Worm (Caenorhabditis elegans): ENCODE results near the gene nlp-34.

nlp-34 gene

DNA sequence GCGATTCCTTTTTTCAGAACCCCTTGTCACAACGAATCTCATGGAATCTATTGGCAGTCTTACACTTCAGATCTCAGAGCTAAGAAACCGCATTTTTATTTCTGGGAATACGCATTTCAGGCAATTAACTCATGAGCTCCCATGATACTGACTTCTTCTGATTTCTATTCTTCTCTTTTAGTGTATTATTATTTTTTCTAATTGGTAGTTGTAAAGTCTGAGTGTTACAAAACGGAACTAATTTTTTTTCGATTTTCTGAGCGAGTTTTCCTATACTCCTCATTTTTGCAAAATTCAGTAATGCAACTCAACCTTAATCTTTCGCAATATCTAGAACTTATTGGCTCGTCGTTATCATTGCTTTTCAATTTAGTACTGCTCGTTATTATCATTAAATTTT, 4.6 kb downstream of the nlp-34 start, which contains the start of gene str-82:
str-82 (plus strand) TSS at position 301 of the 400 bp plus-strand sequence.
- TF ChIP-seq mls-2 (tag; optimal IDR thresholded peaks at IDR 0.05) (no peak), cnd-1 (tag; optimal IDR thresholded peaks at IDR 0.05) (no peak), elt-1 (tag; optimal IDR thresholded peaks at IDR 0.05; ENCODE audit: borderline replicate concordance, insufficient read depth) (no peak)

DNA sequence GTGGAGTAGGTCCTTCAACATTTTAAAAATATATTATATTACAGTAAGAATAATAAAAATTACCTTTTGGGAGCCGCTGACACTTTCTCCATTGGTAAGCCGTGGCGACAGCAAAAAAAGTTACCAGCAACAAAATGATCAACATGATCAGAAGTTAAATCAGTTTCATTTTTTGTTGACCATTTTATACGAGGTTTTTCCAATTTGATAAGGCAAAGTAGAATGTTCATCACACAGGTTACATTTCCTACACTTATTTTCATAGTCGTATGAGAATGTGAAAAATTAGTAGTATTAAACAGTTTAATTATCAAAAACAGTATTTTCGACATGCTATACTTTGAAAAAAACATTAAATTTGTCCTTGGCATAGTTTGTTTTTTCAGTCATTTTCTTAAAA, 6.1 kb downstream of the nlp-34 start, which contains the start of gene cyp-34A10:
cyp-34A10 (minus strand) TSS at position 146 of the 400 bp plus-strand sequence.
- TF ChIP-seq ztf-11 (tag; optimal IDR thresholded peaks at IDR 0.05): no peak
- TF ChIP-seq ces-1 (GFP tag; optimal IDR thresholded peaks at IDR 0.05): no peak
- no peak for TF ChIP-seq bed-3 (GFP tag; optimal IDR thresholded peaks at IDR 0.05)
- TF ChIP-seq hlh-1 (tag; optimal IDR thresholded peaks at IDR 0.05): no peak
- no peak for TF ChIP-seq unc-120 (tag; optimal IDR thresholded peaks at IDR 0.05; ENCODE audit: poor library complexity, severe bottlenecking)
- TF ChIP-seq mep-1 (tag; optimal IDR thresholded peaks at IDR 0.05): no peak
- TF ChIP-seq drap-1 (GFP tag; optimal IDR thresholded peaks at IDR 0.05): no peak
- no peak for TF ChIP-seq tbx-8 (GFP tag; optimal IDR thresholded peaks at IDR 0.05)
- TF ChIP-seq mls-2 (tag; optimal IDR thresholded peaks at IDR 0.05): no peak

- TF ChIP-seq nhr-12 (tag; optimal IDR thresholded peaks at IDR 0.05): no peak
- no peak for TF ChIP-seq ham-2 (GFP tag; optimal IDR thresholded peaks at IDR 0.05)
- TF ChIP-seq nhr-237 (tag; optimal IDR thresholded peaks at IDR 0.05): no peak
- no peak for TF ChIP-seq mls-2 (tag; optimal IDR thresholded peaks at IDR 0.05)
- TF ChIP-seq unc-62 (GFP tag; optimal IDR thresholded peaks at IDR 0.05): no peak
- no peak for TF ChIP-seq sem-2 (GFP tag; optimal IDR thresholded peaks at IDR 0.05)
- no peak for TF ChIP-seq M03D4.4 (tag; optimal IDR thresholded peaks at IDR 0.05)
- no peak for TF ChIP-seq lin-32 (GFP tag; optimal IDR thresholded peaks at IDR 0.05)
- no peak for TF ChIP-seq tbx-8 (GFP tag; optimal IDR thresholded peaks at IDR 0.05)
- no peak for TF ChIP-seq mab-5 (tag; optimal IDR thresholded peaks at IDR 0.05)
- TF ChIP-seq snpc-4 (tag; optimal IDR thresholded peaks at IDR 0.05): no peak
- TF ChIP-seq nhr-2 (tag; optimal IDR thresholded peaks at IDR 0.05): no peak
- no peak for TF ChIP-seq ceh-39 (tag; optimal IDR thresholded peaks at IDR 0.05)
- no peak for TF ChIP-seq zip-8 (tag; optimal IDR thresholded peaks at IDR 0.05)
- no peak for TF ChIP-seq ceh-43 (GFP tag; optimal IDR thresholded peaks at IDR 0.05)
- no peak for TF ChIP-seq flh-1 (GFP tag; optimal IDR thresholded peaks at IDR 0.05)
- no peak for TF ChIP-seq hlh-1 (tag; optimal IDR thresholded peaks at IDR 0.05)
- TF ChIP-seq mep-1 (tag; optimal IDR thresholded peaks at IDR 0.05): no peak
- no peak for TF ChIP-seq elt-1 (tag; optimal IDR thresholded peaks at IDR 0.05; ENCODE audit: borderline replicate concordance, insufficient read depth)
- no peak for TF ChIP-seq ztf-11 (tag; optimal IDR thresholded peaks at IDR 0.05)
Observed at ce11 chrV:3970410-3970809, 8.5 kb downstream of the nlp-34 start, which contains the start of gene cyp-34A9. Gene cyp-34A9 (minus strand): TSS chrV:3970540.

DNA sequence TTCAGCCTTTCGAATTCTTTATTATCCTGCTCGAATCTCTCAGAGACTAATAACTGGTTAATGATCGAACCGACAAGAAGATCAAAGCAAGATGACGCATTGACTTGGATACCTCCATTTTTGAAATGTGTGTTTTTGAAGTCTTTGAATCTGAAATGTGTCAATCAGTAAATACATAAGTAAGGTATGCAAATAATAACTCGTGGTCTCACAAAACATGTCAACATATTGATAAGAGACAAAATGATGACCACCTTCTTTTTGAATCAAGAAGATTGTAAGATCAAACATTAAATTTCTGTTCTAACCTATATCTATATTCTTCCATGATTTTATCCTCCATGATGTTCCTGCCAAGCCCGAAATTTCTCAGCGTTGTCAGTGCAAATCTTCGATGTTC, 9.3 kb downstream of the nlp-34 start:
- no peak for TF ChIP-seq M03D4.4 (tag; optimal IDR thresholded peaks at IDR 0.05)

- TF ChIP-seq ceh-83 (GFP tag; optimal IDR thresholded peaks at IDR 0.05) (no peak), tbx-8 (GFP tag; optimal IDR thresholded peaks at IDR 0.05) (no peak), ceh-39 (tag; optimal IDR thresholded peaks at IDR 0.05) (no peak), ham-2 (GFP tag; optimal IDR thresholded peaks at IDR 0.05) (no peak), unc-120 (tag; optimal IDR thresholded peaks at IDR 0.05; ENCODE audit: poor library complexity, severe bottlenecking) (no peak), unc-62 (GFP tag; optimal IDR thresholded peaks at IDR 0.05) (no peak)
Observed at ce11 chrV:3968929-3969328, 10.0 kb downstream of the nlp-34 start.

DNA sequence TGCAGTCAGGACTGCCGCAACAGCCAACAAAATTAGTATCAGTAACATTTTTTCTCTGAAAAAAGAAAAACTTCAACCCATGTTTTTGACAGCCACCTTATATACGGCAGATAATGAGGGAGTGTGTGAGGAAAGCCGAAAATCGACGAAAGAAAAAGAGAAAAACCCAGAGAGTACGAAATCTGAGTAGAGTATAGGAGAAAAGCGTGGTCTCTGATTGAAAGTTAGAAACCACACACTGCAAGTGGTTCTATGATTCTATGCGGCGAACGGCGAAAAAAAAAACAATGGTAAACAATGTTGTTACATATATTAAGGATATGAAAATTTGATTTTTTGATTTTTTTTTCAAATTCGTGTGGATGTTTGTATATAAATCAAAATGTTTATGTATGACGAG, 11.2 kb downstream of the nlp-34 start, which contains the start of gene cyp-34A8:
cyp-34A8 (minus strand) TSS at position 62 of the 400 bp plus-strand sequence.
- no peak for TF ChIP-seq tbx-8 (GFP tag; optimal IDR thresholded peaks at IDR 0.05)
- no peak for TF ChIP-seq nhr-76 (tag; optimal IDR thresholded peaks at IDR 0.05)
- TF ChIP-seq drap-1 (GFP tag; optimal IDR thresholded peaks at IDR 0.05): no peak
- no peak for TF ChIP-seq nhr-237 (tag; optimal IDR thresholded peaks at IDR 0.05)
- no peak for TF ChIP-seq ces-1 (GFP tag; optimal IDR thresholded peaks at IDR 0.05)

- no peak for TF ChIP-seq blmp-1 (tag; optimal IDR thresholded peaks at IDR 0.05)
- no peak for TF ChIP-seq ceh-83 (GFP tag; optimal IDR thresholded peaks at IDR 0.05)
- no peak for TF ChIP-seq unc-120 (tag; optimal IDR thresholded peaks at IDR 0.05; ENCODE audit: poor library complexity, severe bottlenecking)
- no peak for TF ChIP-seq ces-1 (GFP tag; optimal IDR thresholded peaks at IDR 0.05)
- TF ChIP-seq M03D4.4 (tag; optimal IDR thresholded peaks at IDR 0.05): no peak
- TF ChIP-seq pha-4 (tag; optimal IDR thresholded peaks at IDR 0.05): no peak
- no peak for TF ChIP-seq nhr-12 (tag; optimal IDR thresholded peaks at IDR 0.05)
Observed at ce11 chrV:3963715-3964114, 15.2 kb downstream of the nlp-34 start, which contains the start of gene cyp-34A7. Gene cyp-34A7 (minus strand): TSS chrV:3963815.
